Fruit fly (Drosophila melanogaster) whole organism, embryonic: ENCODE results near the gene Prp3.

ENCODE experiments used
- ATbp ChIP-seq: fragments of 200-800 bp; sonication (Bioruptor generic); optimal IDR thresholded peaks from 2 replicates; lab custom pipeline; 2017; ENCODE audit warnings: missing biosample characterization, mild to moderate bottlenecking, missing genetic modification characterization, missing genetic modification reagents
- Bdp1 ChIP-seq: fragments of 200-800 bp; sonication (Bioruptor generic); optimal IDR thresholded peaks from 3 replicates; lab custom pipeline; 2016; ENCODE audit warnings: missing biosample characterization, missing genetic modification characterization
- CG10267 ChIP-seq: fragments of 200-800 bp; sonication (Bioruptor generic); optimal IDR thresholded peaks from 2 replicates; lab custom pipeline; 2018; ENCODE audit warnings: missing biosample characterization, mild to moderate bottlenecking, missing genetic modification characterization, moderate library complexity
- CG10565 ChIP-seq: fragments of 200-800 bp; sonication (Bioruptor generic); optimal IDR thresholded peaks from 3 replicates; lab custom pipeline; 2016; ENCODE audit warnings: missing biosample characterization, mild to moderate bottlenecking, missing genetic modification characterization
- CG11504 ChIP-seq: fragments of 200-800 bp; sonication (Bioruptor generic); optimal IDR thresholded peaks from 3 replicates; lab custom pipeline; 2019; ENCODE audit warnings: missing biosample characterization, mild to moderate bottlenecking, missing genetic modification characterization, moderate library complexity
- CG11695 ChIP-seq: fragments of 200-800 bp; sonication (Bioruptor generic); IDR thresholded peaks from 3 replicates; pipeline ENCODE4 v1.3.6; 2022; ENCODE audit warnings: missing biosample characterization, missing genetic modification characterization
- CG13624 ChIP-seq: fragments of 200-800 bp; sonication (Bioruptor generic); optimal IDR thresholded peaks from 2 replicates; lab custom pipeline; 2016; ENCODE audit warnings: missing biosample characterization, missing genetic modification characterization
- CG14965 ChIP-seq: fragments of 200-800 bp; sonication (Bioruptor generic); optimal IDR thresholded peaks from 2 replicates; lab custom pipeline; 2016; ENCODE audit warnings: missing biosample characterization, missing genetic modification characterization, borderline replicate concordance
- CG15269 ChIP-seq: fragments of 200-800 bp; sonication (Bioruptor generic); optimal IDR thresholded peaks from 2 replicates; lab custom pipeline; 2018; ENCODE audit warnings: missing biosample characterization, mild to moderate bottlenecking, missing genetic modification characterization, moderate library complexity
- CG15514 ChIP-seq: fragments of 200-800 bp; sonication (Bioruptor generic); optimal IDR thresholded peaks from 3 replicates; lab custom pipeline; 2017; ENCODE audit warnings: missing biosample characterization, missing genetic modification characterization, mild to moderate bottlenecking, moderate library complexity, missing genetic modification reagents
- CG1603 ChIP-seq: fragments of 200-800 bp; sonication (Bioruptor generic); optimal IDR thresholded peaks from 2 replicates; lab custom pipeline; 2019; ENCODE audit warnings: missing biosample characterization, mild to moderate bottlenecking, missing genetic modification characterization, moderate library complexity
- CG17802 ChIP-seq: fragments of 200-800 bp; sonication (Bioruptor generic); optimal IDR thresholded peaks from 2 replicates; lab custom pipeline; 2018; ENCODE audit warnings: missing biosample characterization, mild to moderate bottlenecking, missing genetic modification characterization, moderate library complexity
- CG2116 ChIP-seq: fragments of 200-800 bp; sonication (Bioruptor generic); optimal IDR thresholded peaks from 3 replicates; lab custom pipeline; 2018; ENCODE audit warnings: missing biosample characterization, mild to moderate bottlenecking, missing genetic modification characterization
- CG2120 ChIP-seq: fragments of 200-800 bp; sonication (Bioruptor generic); optimal IDR thresholded peaks from 3 replicates; lab custom pipeline; 2016; ENCODE audit warnings: missing biosample characterization, missing genetic modification characterization
- CG2199 ChIP-seq: fragments of 200-800 bp; sonication (Bioruptor generic); IDR thresholded peaks from 3 replicates; pipeline ENCODE4 v1.3.6; 2022; ENCODE audit warnings: missing biosample characterization, missing genetic modification characterization
- CG31441 ChIP-seq: fragments of 200-800 bp; sonication (Bioruptor generic); IDR thresholded peaks from 2 replicates; pipeline ENCODE4 v1.3.6; 2022; ENCODE audit warnings: missing biosample characterization, missing genetic modification characterization
- CG32772 ChIP-seq: fragments of 200-800 bp; sonication (Bioruptor generic); IDR thresholded peaks from 2 replicates; pipeline ENCODE4 v1.3.6; 2022; ENCODE audit warnings: missing biosample characterization, missing genetic modification characterization
- CG34422 ChIP-seq: fragments of 200-800 bp; sonication (Bioruptor generic); IDR thresholded peaks from 3 replicates; pipeline ENCODE4 v1.3.6; 2022; ENCODE audit warnings: missing biosample characterization, missing genetic modification characterization
- CG43689 ChIP-seq: fragments of 200-800 bp; sonication (Bioruptor generic); IDR thresholded peaks from 2 replicates; pipeline ENCODE4 v1.3.6; 2022; ENCODE audit warnings: missing biosample characterization, missing genetic modification characterization
- CG8290 ChIP-seq, 3 experiments: fragments of 200-800 bp; sonication (Bioruptor generic); optimal IDR thresholded peaks; 2 replicates each; lab custom pipeline; 2016 to 2019; ENCODE audit warnings: missing biosample characterization in 3 of 3, missing genetic modification characterization in 3 of 3, mild to moderate bottlenecking in 2 of 3, moderate library complexity in 1 of 3
- CG9215 ChIP-seq: fragments of 200-800 bp; sonication (Bioruptor generic); IDR thresholded peaks from 2 replicates; pipeline ENCODE4 v1.3.6; 2022; ENCODE audit warnings: missing biosample characterization, missing genetic modification characterization
- CG9932 ChIP-seq: fragments of 200-800 bp; sonication (Bioruptor generic); IDR thresholded peaks from 2 replicates; pipeline ENCODE4 v1.3.6; 2022; ENCODE audit warnings: missing biosample characterization, missing genetic modification characterization
- Chrac-16 ChIP-seq: fragments of 200-800 bp; sonication (Bioruptor generic); optimal IDR thresholded peaks from 3 replicates; lab custom pipeline; 2016; ENCODE audit warnings: missing biosample characterization, missing genetic modification characterization
- D19B ChIP-seq: fragments of 200-800 bp; sonication (Bioruptor generic); optimal IDR thresholded peaks from 2 replicates; lab custom pipeline; 2017; ENCODE audit warnings: missing biosample characterization, mild to moderate bottlenecking, missing genetic modification characterization
- Drgx ChIP-seq: fragments of 200-800 bp; sonication (Bioruptor generic); IDR thresholded peaks from 2 replicates; pipeline ENCODE4 v1.3.6; 2022; ENCODE audit warnings: missing biosample characterization, missing genetic modification characterization
- E2f2 ChIP-seq: fragments of 200-800 bp; sonication (Bioruptor generic); IDR thresholded peaks from 2 replicates; pipeline ENCODE4 v1.3.6; 2022; ENCODE audit warnings: missing biosample characterization, missing genetic modification characterization
- ERR ChIP-seq: fragments of 200-800 bp; sonication (Bioruptor generic); optimal IDR thresholded peaks from 2 replicates; lab custom pipeline; 2016; ENCODE audit warnings: missing biosample characterization, missing genetic modification characterization
- Gug ChIP-seq: fragments of 200-800 bp; sonication (Bioruptor generic); IDR thresholded peaks from 4 replicates; pipeline ENCODE4 v1.3.6; 2022; ENCODE audit warnings: missing biosample characterization, missing genetic modification characterization
- Hr39 ChIP-seq: fragments of >200 bp; optimal IDR thresholded peaks from 2 replicates; lab custom pipeline; 2017
- Lhr ChIP-seq: fragments of 200-800 bp; sonication (Bioruptor generic); optimal IDR thresholded peaks from 3 replicates; lab custom pipeline; 2017; ENCODE audit warnings: mild to moderate bottlenecking, missing biosample characterization, missing genetic modification reagents, missing genetic modification characterization
- Med ChIP-seq: fragments of 200-800 bp; sonication (Bioruptor generic); peaks from one replicate; lab custom pipeline; 2016; ENCODE audit warnings: missing biosample characterization, missing genetic modification characterization, mild to moderate bottlenecking, inconsistent platforms, moderate library complexity
- Optix ChIP-seq: fragments of 200-800 bp; sonication (Bioruptor generic); IDR thresholded peaks from 3 replicates; pipeline ENCODE4 v1.3.6; 2022; ENCODE audit warnings: missing biosample characterization, missing genetic modification characterization
- Ptx1 ChIP-seq: fragments of 200-800 bp; sonication (Bioruptor generic); IDR thresholded peaks from 2 replicates; pipeline ENCODE4 v1.3.6; 2022; ENCODE audit warnings: missing biosample characterization, missing genetic modification characterization
- Xbp1 ChIP-seq: fragments of 200-800 bp; sonication (Bioruptor generic); optimal IDR thresholded peaks from 3 replicates; lab custom pipeline; 2016; ENCODE audit warnings: missing biosample characterization, mild to moderate bottlenecking, missing genetic modification characterization
- caup ChIP-seq: fragments of 200-800 bp; sonication (Bioruptor generic); optimal IDR thresholded peaks from 3 replicates; lab custom pipeline; 2017; ENCODE audit warnings: missing biosample characterization, mild to moderate bottlenecking, missing genetic modification characterization, moderate library complexity; ENCODE audit not compliant: severe bottlenecking
- crp ChIP-seq, 2 experiments: fragments of 200-800 bp; sonication (Bioruptor generic); optimal IDR thresholded peaks; 2 replicates in 1 of 2; 3 replicates in 1 of 2; lab custom pipeline; 2017; ENCODE audit warnings: missing biosample characterization in 2 of 2, missing genetic modification characterization in 2 of 2, mild to moderate bottlenecking in 1 of 2, moderate library complexity in 1 of 2
- dm ChIP-seq: fragments of 200-800 bp; sonication (Bioruptor generic); optimal IDR thresholded peaks from 3 replicates; lab custom pipeline; 2016; ENCODE audit warnings: missing biosample characterization, missing genetic modification characterization
- dpn ChIP-seq, 2 experiments: fragments of 200-800 bp; sonication (Bioruptor generic); optimal IDR thresholded peaks; 3 replicates each; lab custom pipeline; 2016; ENCODE audit warnings: missing biosample characterization in 2 of 2, missing genetic modification characterization in 2 of 2
- eve ChIP-seq, 2 experiments: fragments of >200 bp; optimal IDR thresholded peaks; 2 replicates each; lab custom pipeline; 2017; ENCODE audit warnings: missing biosample characterization in 2 of 2, missing genetic modification characterization in 2 of 2
- fru ChIP-seq: fragments of >200 bp; optimal IDR thresholded peaks from 2 replicates; lab custom pipeline; 2017
- fu2 ChIP-seq: fragments of 200-800 bp; sonication (Bioruptor generic); optimal IDR thresholded peaks from 2 replicates; lab custom pipeline; 2016; ENCODE audit warnings: missing biosample characterization, missing genetic modification characterization
- prd ChIP-seq, 3 experiments: fragments of >200 bp in 2 of 3; fragments of 200-800 bp in 1 of 3; sonication (Bioruptor generic) in 1 of 3; optimal IDR thresholded peaks in 2 of 3; IDR thresholded peaks in 1 of 3; 2 replicates in 2 of 3; 3 replicates in 1 of 3; pipeline versions ENCODE4 v1.3.6 to Lab custom; 2017 to 2022; ENCODE audit warnings: missing biosample characterization in 1 of 3, missing genetic modification characterization in 1 of 3
- sens ChIP-seq: fragments of 200-800 bp; sonication (Bioruptor generic); peaks from one replicate; lab custom pipeline; 2016; ENCODE audit warnings: missing biosample characterization, missing genetic modification characterization
- sim ChIP-seq: fragments of 200-800 bp; sonication (Bioruptor generic); IDR thresholded peaks from 2 replicates; pipeline ENCODE4 v1.3.6; 2022; ENCODE audit warnings: missing biosample characterization, missing genetic modification characterization
- slbo ChIP-seq: fragments of 200-800 bp; sonication (Bioruptor generic); IDR thresholded peaks from 2 replicates; pipeline ENCODE4 v1.3.6; 2022; ENCODE audit warnings: missing biosample characterization, missing genetic modification characterization
- so ChIP-seq: fragments of 200-800 bp; sonication (Bioruptor generic); IDR thresholded peaks from 3 replicates; pipeline ENCODE4 v1.3.6; 2022; ENCODE audit warnings: missing biosample characterization, missing genetic modification characterization
- twi ChIP-seq: fragments of 200-800 bp; optimal IDR thresholded peaks from 2 replicates; lab custom pipeline; 2019; ENCODE audit warnings: missing biosample characterization, mild to moderate bottlenecking, missing genetic modification characterization, moderate library complexity
- usp ChIP-seq: fragments of >200 bp; optimal IDR thresholded peaks from 2 replicates; lab custom pipeline; 2017; ENCODE audit warnings: missing biosample characterization, missing genetic modification characterization
- vfl ChIP-seq: fragments of 200-800 bp; sonication (Bioruptor generic); optimal IDR thresholded peaks from 2 replicates; lab custom pipeline; 2016; ENCODE audit warnings: missing biosample characterization, missing genetic modification characterization
- vnd ChIP-seq: fragments of 200-800 bp; sonication (Bioruptor generic); IDR thresholded peaks from 3 replicates; pipeline ENCODE4 v1.3.6; 2022; ENCODE audit warnings: missing biosample characterization, missing genetic modification characterization; ENCODE audit not compliant: partially characterized antibody
- wdn ChIP-seq: fragments of 200-800 bp; sonication (Bioruptor generic); IDR thresholded peaks from 2 replicates; pipeline ENCODE4 v1.3.6; 2022; ENCODE audit warnings: missing biosample characterization, missing genetic modification characterization
- yki ChIP-seq: fragments of >200 bp; optimal IDR thresholded peaks from 3 replicates; lab custom pipeline; 2018

The Prp3 gene

DNA sequence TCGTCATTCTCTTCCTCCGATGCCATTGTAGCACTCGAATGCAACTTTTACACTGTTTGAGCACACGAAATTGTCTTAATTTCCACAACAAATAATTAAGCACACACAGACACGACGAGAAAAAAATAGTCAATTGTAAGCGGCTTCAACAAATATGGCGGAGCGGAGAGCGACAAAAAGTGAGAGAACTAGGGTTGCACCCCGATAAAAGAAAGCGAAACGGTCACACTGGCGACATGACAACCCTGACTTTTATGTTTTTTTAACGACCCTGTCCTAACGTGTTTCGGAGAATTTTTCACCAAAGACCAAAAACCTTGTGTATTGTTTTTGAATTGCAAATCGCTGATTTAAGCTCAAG lies at the start of gene Prp3, which contains the start of gene Mi-2 (continued):
- no peak for TF ChIP-seq CG31441 (GFP tag; lab: Robert Waterston, UW)
- TF ChIP-seq CG15269 (tag; lab: Kevin White, UChicago): no peak
- TF ChIP-seq CG34422 (GFP tag; lab: Robert Waterston, UW): peak; percentile 70; the same call in 2 of the 3 replicates
- TF ChIP-seq so (GFP tag; lab: Robert Waterston, UW): no peak
- TF ChIP-seq fu2 (GFP tag; lab: Kevin White, UChicago): no peak
- no peak for TF ChIP-seq ATbp (GFP tag; lab: Kevin White, UChicago)
- TF ChIP-seq CG2120: no peak
- TF ChIP-seq CG17802: no peak
- no peak for TF ChIP-seq wdn (GFP tag; lab: Robert Waterston, UW)
- no peak for TF ChIP-seq CG9215 (GFP tag; lab: Robert Waterston, UW)
- TF ChIP-seq fru (lab: Kevin White, UChicago): no peak
- no peak for TF ChIP-seq Bdp1 (GFP tag; lab: Kevin White, UChicago)
- no peak for TF ChIP-seq Drgx (GFP tag; lab: Robert Waterston, UW)
- no peak for TF ChIP-seq usp (GFP tag; lab: Kevin White, UChicago)
- TF ChIP-seq CG9932 (GFP tag; lab: Robert Waterston, UW): peak; percentile 20; the same call in 1 of the 2 replicates
- TF ChIP-seq CG2199: no peak; the same call in 2 of the 3 replicates
- no peak for TF ChIP-seq CG8290 (GFP tag; optimal IDR thresholded peaks at IDR 0.05; lab: Kevin White, UChicago)
- TF ChIP-seq CG8290 (tag; optimal IDR thresholded peaks at IDR 0.05; lab: Kevin White, UChicago): peak in 1 of 2 experiments; percentile 12
- peak; percentile 52 for TF ChIP-seq CG10267
- no peak for TF ChIP-seq Chrac-16
- TF ChIP-seq yki: no peak
- TF ChIP-seq twi: no peak
- no peak for TF ChIP-seq Hr39
- no peak for TF ChIP-seq CG43689
- TF ChIP-seq caup: peak; percentile 40
- peak in 1 of 2 experiments; percentile 26 for TF ChIP-seq crp (GFP tag; optimal IDR thresholded peaks at IDR 0.05; lab: Kevin White, UChicago)
- TF ChIP-seq Xbp1 (GFP tag; lab: Kevin White, UChicago): peak; percentile 28
- TF ChIP-seq slbo (GFP tag; lab: Robert Waterston, UW): peak; percentile 23; the same call in 1 of the 2 replicates
- peak; percentile 26 for TF ChIP-seq ERR
- no peak for TF ChIP-seq prd (optimal IDR thresholded peaks at IDR 0.05; lab: Kevin White, UChicago)
- no peak for TF ChIP-seq prd (GFP tag; IDR thresholded peaks at IDR 0.05; lab: Robert Waterston, UW)
- TF ChIP-seq dm (GFP tag; lab: Kevin White, UChicago): peak; percentile 81
- peak; percentile 99 for TF ChIP-seq CG2116 (GFP tag; lab: Kevin White, UChicago)
- TF ChIP-seq dpn (GFP tag; optimal IDR thresholded peaks at IDR 0.05; lab: Kevin White, UChicago): peak in 1 of 2 experiments; percentile 17
- no peak for TF ChIP-seq sim (GFP tag; lab: Robert Waterston, UW)
- peak; percentile 62 for TF ChIP-seq E2f2 (GFP tag; lab: Robert Waterston, UW)
- no peak for TF ChIP-seq eve (GFP tag; optimal IDR thresholded peaks at IDR 0.05; lab: Kevin White, UChicago)
- TF ChIP-seq Gug (GFP tag; lab: Robert Waterston, UW): no peak
- TF ChIP-seq sens (GFP tag; lab: Kevin White, UChicago): peak; percentile 83
- TF ChIP-seq CG11504 (tag; lab: Kevin White, UChicago): no peak
- peak; percentile 60 for TF ChIP-seq CG32772 (GFP tag; lab: Robert Waterston, UW)
- no peak for TF ChIP-seq Ptx1 (GFP tag; lab: Robert Waterston, UW)
- TF ChIP-seq Lhr (GFP tag; lab: Kevin White, UChicago): peak; percentile 17
- TF ChIP-seq CG13624 (GFP tag; lab: Kevin White, UChicago): peak; percentile 3
- TF ChIP-seq CG11695 (GFP tag; lab: Robert Waterston, UW): no peak; the same call in 2 of the 3 replicates
- TF ChIP-seq CG1603 (tag; lab: Kevin White, UChicago): peak; percentile 51
- no peak for TF ChIP-seq vnd (GFP tag; lab: Robert Waterston, UW)
- TF ChIP-seq CG10565 (GFP tag; lab: Kevin White, UChicago): no peak
- TF ChIP-seq Med: peak; percentile 88
- no peak for TF ChIP-seq CG14965 (GFP tag; lab: Kevin White, UChicago)
- TF ChIP-seq D19B (GFP tag; lab: Kevin White, UChicago): no peak
- TF ChIP-seq CG15514 (GFP tag; lab: Kevin White, UChicago): peak; percentile 72
- no peak for TF ChIP-seq Optix
- TF ChIP-seq vfl: no peak
